Worm (Caenorhabditis elegans): ENCODE results near the gene try-8.

try-8 gene

DNA sequence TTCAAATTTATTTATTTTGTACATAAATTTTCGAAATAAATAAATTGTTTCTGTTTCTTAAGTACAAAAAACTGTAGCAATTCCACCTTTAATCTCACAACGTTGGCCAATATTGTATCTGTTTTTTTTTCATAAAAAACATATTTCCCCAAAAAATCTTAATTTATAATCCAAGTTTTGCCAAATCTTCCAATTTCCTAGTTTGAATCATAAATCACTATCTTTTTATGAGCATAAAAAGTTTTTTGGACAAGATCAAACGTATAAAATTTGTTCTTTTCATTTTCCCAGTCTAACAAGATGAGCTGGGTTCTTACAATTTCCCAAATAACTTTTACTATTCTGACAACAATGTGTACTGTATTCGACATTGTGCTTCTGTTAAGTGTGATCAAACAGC is 34.0 kb downstream of the try-8 start, which contains the start of gene srxa-4:
Gene srxa-4, plus strand, starts transcription at position 301 of the 400 bp plus-strand sequence.
- TF ChIP-seq ztf-7 (tag; optimal IDR thresholded peaks at IDR 0.05) (no peak), tag-97 (GFP tag; IDR thresholded peaks at IDR 0.05) (no peak), ces-1 (GFP tag; optimal IDR thresholded peaks at IDR 0.05) (no peak), F37D6.2 (tag; optimal IDR thresholded peaks at IDR 0.05) (no peak), lin-38 (GFP tag; IDR thresholded peaks at IDR 0.05) (no peak)

DNA sequence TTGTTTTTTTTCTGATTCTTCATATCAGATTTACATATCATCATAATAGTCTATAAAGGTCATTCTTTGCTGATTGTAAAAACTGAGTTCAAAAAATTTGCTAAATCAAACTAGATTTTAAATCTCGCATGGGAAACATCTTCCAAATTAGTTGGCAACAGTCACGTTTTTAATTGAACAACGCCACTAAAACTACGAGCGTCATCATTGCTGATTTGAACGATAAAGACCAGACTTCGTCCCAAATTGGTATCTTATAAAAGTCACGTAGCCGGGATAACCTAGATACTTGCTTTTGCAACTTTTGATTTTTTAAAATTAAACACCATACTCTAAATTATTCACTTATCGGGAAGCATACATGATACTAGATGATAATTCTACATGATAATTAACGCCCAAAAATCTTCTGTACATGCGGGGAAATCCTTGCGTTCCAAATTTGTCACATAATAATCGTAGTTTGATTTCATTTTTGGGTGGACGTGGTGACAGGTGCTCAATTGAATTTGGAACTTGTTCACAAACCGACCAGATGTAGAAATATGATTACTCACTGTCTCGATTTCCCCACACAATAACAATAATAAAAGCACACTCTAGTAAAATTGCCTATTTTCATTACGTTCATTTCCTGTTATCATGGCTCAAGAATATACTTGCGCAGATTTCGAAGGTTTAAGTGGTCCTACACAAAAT is 37.0 kb downstream of the try-8 start, which contains the start of gene srw-67:
Gene srw-67, plus strand, starts transcription at position 643 of the 699 bp plus-strand sequence.
- peak; percentile 17 for TF ChIP-seq duxl-1 (tag; optimal IDR thresholded peaks at IDR 0.05; ENCODE audit: poor library complexity)
- no peak for TF ChIP-seq zfp-3 (GFP tag; conservative IDR thresholded peaks at IDR 0.05)
- TF ChIP-seq unc-62 (GFP tag; optimal IDR thresholded peaks at IDR 0.05 in 1 of 2) = peak in 1 of 2 experiments; percentile 90
- no peak for TF ChIP-seq unc-62 (tag; optimal IDR thresholded peaks at IDR 0.05)
- no peak for TF ChIP-seq F37D6.2 (tag; optimal IDR thresholded peaks at IDR 0.05)
- TF ChIP-seq dmd-9 (GFP tag; IDR thresholded peaks at IDR 0.05) = no peak
- peak in 1 of 2 experiments; percentile 70 for TF ChIP-seq hif-1 (tag; optimal IDR thresholded peaks at IDR 0.05)
- TF ChIP-seq aha-1 (tag) = peak; percentile 97
- TF ChIP-seq tra-1 (GFP tag; IDR thresholded peaks at IDR 0.05) = no peak

DNA sequence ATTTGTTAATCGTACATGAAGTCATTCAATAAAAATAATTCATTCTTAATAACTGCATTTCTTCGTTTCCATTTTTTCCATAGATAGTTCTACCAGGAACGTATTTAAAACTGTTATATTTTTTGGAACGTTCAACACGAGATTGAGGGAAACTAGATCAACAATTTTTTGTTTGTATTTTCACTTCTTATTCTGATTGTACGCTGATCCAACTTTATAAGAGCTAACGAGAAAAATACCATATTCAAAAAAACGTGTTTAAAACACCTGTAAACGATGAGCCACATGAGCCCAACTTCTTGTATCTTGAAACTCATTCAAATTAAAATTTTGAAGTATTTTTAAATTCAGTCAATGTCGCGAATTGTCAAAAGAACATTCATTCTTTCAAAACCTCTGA is 37.6 kb downstream of the try-8 start:
- TF ChIP-seq lin-29 (GFP tag; IDR thresholded peaks at IDR 0.05) (no peak), nhr-102 (tag; optimal IDR thresholded peaks at IDR 0.05) (peak; percentile 5), aha-1 (tag) (peak; percentile 89), T20F7.1 (GFP tag; optimal IDR thresholded peaks at IDR 0.05) (peak; percentile 14), madf-5 (GFP tag; IDR thresholded peaks at IDR 0.05) (no peak)

DNA sequence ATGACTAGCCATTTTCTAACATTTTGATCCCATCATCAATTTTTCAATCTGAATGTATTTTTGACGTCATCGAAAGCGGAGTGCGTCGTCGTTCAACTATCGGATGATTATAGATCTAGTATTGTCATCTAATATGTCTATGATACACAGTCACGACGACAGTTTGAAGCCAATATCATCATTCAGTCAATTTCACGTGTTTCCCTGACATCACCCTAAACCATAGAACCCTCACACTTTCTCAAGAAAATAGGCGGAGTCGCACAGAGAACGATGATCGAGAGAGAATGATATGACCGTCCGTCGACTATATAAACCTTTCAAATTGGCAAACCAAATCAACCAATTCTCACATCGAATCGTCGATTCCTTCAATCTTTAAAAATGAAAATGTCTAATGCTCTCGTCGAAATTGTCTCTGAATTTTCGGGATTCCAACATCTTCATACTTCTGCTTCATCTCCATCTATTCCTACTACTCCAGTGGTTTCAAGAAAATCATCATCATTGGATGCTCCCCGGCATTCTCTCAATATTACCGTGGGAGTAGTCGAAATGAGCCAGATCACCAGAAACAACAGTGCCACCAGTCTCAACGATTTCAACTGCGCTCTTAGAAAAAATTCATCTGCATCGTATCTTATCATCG is 38.2 kb downstream of the try-8 start, which contains the start of gene F18E3.13:
Gene F18E3.13, plus strand, starts transcription at position 385 of the 649 bp plus-strand sequence.
- TF ChIP-seq cey-2 (tag; optimal IDR thresholded peaks at IDR 0.05; ENCODE audit: borderline replicate concordance, insufficient read depth) = peak; percentile 50
- peak in 1 of 2 experiments; percentile 55 for TF ChIP-seq unc-62 (GFP tag; optimal IDR thresholded peaks at IDR 0.05 in 1 of 2)
- no peak for TF ChIP-seq unc-62 (tag; optimal IDR thresholded peaks at IDR 0.05)
- TF ChIP-seq zfp-2 (tag; optimal IDR thresholded peaks at IDR 0.05) = no peak
- TF ChIP-seq gei-8 (GFP tag; optimal IDR thresholded peaks at IDR 0.05) = peak; percentile 37
- TF ChIP-seq jun-1 (tag; optimal IDR thresholded peaks at IDR 0.05) = no peak
- TF ChIP-seq lin-1 (GFP tag; IDR thresholded peaks at IDR 0.05) = no peak; the same call in 1 of the 2 replicates
- TF ChIP-seq F26F4.8 (GFP tag; conservative IDR thresholded peaks at IDR 0.05) = no peak
- 0 out of 2 replicates have a peak, but pooled peaks have one; percentile 22 for TF ChIP-seq mxl-2 (GFP tag; conservative IDR thresholded peaks at IDR 0.05)
- TF ChIP-seq nhr-111 (GFP tag; optimal IDR thresholded peaks at IDR 0.05) = no peak
- peak; percentile 64 for TF ChIP-seq dmd-6 (GFP tag; IDR thresholded peaks at IDR 0.05)
- TF ChIP-seq nhr-48 (tag; optimal IDR thresholded peaks at IDR 0.05) = peak; percentile 91
- no peak for TF ChIP-seq lin-13 (GFP tag; optimal IDR thresholded peaks at IDR 0.05)
- peak; percentile 93 for TF ChIP-seq ama-1 (optimal IDR thresholded peaks at IDR 0.05)
- TF ChIP-seq pha-4 (GFP tag; IDR thresholded peaks at IDR 0.05) = no peak
- TF ChIP-seq pha-4 (tag; optimal IDR thresholded peaks at IDR 0.05) = no peak
- TF ChIP-seq daf-8 (GFP tag; IDR thresholded peaks at IDR 0.05) = no peak
- TF ChIP-seq ceh-62 (tag; optimal IDR thresholded peaks at IDR 0.05) = no peak
- no peak for TF ChIP-seq ceh-32 (tag; optimal IDR thresholded peaks at IDR 0.05; ENCODE audit: poor library complexity)
- TF ChIP-seq nhr-77 (tag; optimal IDR thresholded peaks at IDR 0.05) = no peak
- peak in 1 of 2 experiments; percentile 57 for TF ChIP-seq lsy-2 (tag; optimal IDR thresholded peaks at IDR 0.05)
- peak; percentile 54 for TF ChIP-seq mep-1 (tag; optimal IDR thresholded peaks at IDR 0.05)
- peak; percentile 84 for TF ChIP-seq nhr-28 (tag; optimal IDR thresholded peaks at IDR 0.05)
- no peak for TF ChIP-seq T20F7.1 (GFP tag; optimal IDR thresholded peaks at IDR 0.05)
- no peak for TF ChIP-seq nhr-76 (tag; optimal IDR thresholded peaks at IDR 0.05)
- no peak for TF ChIP-seq unc-130 (GFP tag; optimal IDR thresholded peaks at IDR 0.05)
- no peak for TF ChIP-seq D1046.2 (GFP tag; IDR thresholded peaks at IDR 0.05)
- no peak for TF ChIP-seq ces-1 (GFP tag; optimal IDR thresholded peaks at IDR 0.05)
- TF ChIP-seq tra-1 (GFP tag; IDR thresholded peaks at IDR 0.05) = no peak
- TF ChIP-seq sdz-12 (GFP tag; optimal IDR thresholded peaks at IDR 0.05) = no peak
- TF ChIP-seq aha-1 (tag) = peak; percentile 67

Measured in whole organism, L4 larva.